Worm (Caenorhabditis elegans): ENCODE measurements around the gene K08B5.1.

ce11 chrX:16525632-16526031 is 32.6 kb upstream of the K08B5.1 start:
- TF ChIP-seq nhr-237 (tag; optimal IDR thresholded peaks at IDR 0.05) (no peak), lin-39 (tag; optimal IDR thresholded peaks at IDR 0.05) (peak; percentile 23), ZK546.5 (tag; optimal IDR thresholded peaks at IDR 0.05) (no peak), R02D3.7 (tag; optimal IDR thresholded peaks at IDR 0.05) (no peak)

Data from whole organism, L3 larva.